Worm (Caenorhabditis elegans): ENCODE data around the gene srw-84.

- TF ChIP-seq nhr-12 (tag; optimal IDR thresholded peaks at IDR 0.05): no peak
- no peak for TF ChIP-seq egl-27 (tag; optimal IDR thresholded peaks at IDR 0.05)
- TF ChIP-seq elt-2 (tag; optimal IDR thresholded peaks at IDR 0.05): no peak
- no peak for TF ChIP-seq nhr-28 (tag; optimal IDR thresholded peaks at IDR 0.05)
- TF ChIP-seq nhr-77 (tag; optimal IDR thresholded peaks at IDR 0.05): no peak
- TF ChIP-seq fkh-10 (GFP tag; optimal IDR thresholded peaks at IDR 0.05): no peak
- TF ChIP-seq aly-2 (tag; optimal IDR thresholded peaks at IDR 0.05): no peak
- TF ChIP-seq eor-1 (tag; optimal IDR thresholded peaks at IDR 0.05): no peak
- TF ChIP-seq pha-4 (tag; optimal IDR thresholded peaks at IDR 0.05): no peak
These were observed 47.0 kb downstream of the srw-84 start for ce11 chrV:19428097-19428496.
